Worm (Caenorhabditis elegans) whole organism, mixed stage, embryonic: ENCODE data around the gene unc-97.

ENCODE experiments used
- M03D4.4 ChIP-seq: sonication (generic microtip); optimal IDR thresholded peaks from 2 replicates; lab custom pipeline; 2017; ENCODE audit warnings: mild to moderate bottlenecking, missing genetic modification characterization, missing compliant biosample characterization
- bed-3 ChIP-seq: fragments of 200-800 bp; sonication (Bioruptor generic); optimal IDR thresholded peaks from 3 replicates; lab custom pipeline; 2018; ENCODE audit warnings: mild to moderate bottlenecking, missing genetic modification characterization, moderate library complexity, missing compliant biosample characterization
- ceh-43 ChIP-seq: fragments of 200-800 bp; sonication (Bioruptor generic); optimal IDR thresholded peaks from 2 replicates; lab custom pipeline; 2018; ENCODE audit warnings: mild to moderate bottlenecking, missing genetic modification characterization, moderate library complexity, missing compliant biosample characterization
- ceh-83 ChIP-seq: fragments of 200-800 bp; sonication (Bioruptor generic); optimal IDR thresholded peaks from 2 replicates; lab custom pipeline; 2018; ENCODE audit warnings: mild to moderate bottlenecking, missing genetic modification characterization, missing compliant biosample characterization
- ces-1 ChIP-seq: fragments of 150-350 bp; optimal IDR thresholded peaks from 2 replicates; lab custom pipeline; 2014; ENCODE audit warnings: missing biosample characterization, missing genetic modification reagents, missing genetic modification characterization
- cnd-1 ChIP-seq: fragments of 200-800 bp; sonication (Bioruptor generic); optimal IDR thresholded peaks from 2 replicates; lab custom pipeline; 2018; ENCODE audit warnings: mild to moderate bottlenecking, missing genetic modification characterization, missing compliant biosample characterization
- flh-1 ChIP-seq: fragments of 200-800 bp; sonication (Bioruptor generic); optimal IDR thresholded peaks from 2 replicates; lab custom pipeline; 2018; ENCODE audit warnings: mild to moderate bottlenecking, missing genetic modification characterization, moderate library complexity, missing compliant biosample characterization
- ham-2 ChIP-seq: fragments of 200-800 bp; sonication (Bioruptor generic); optimal IDR thresholded peaks from 2 replicates; lab custom pipeline; 2018; ENCODE audit warnings: mild to moderate bottlenecking, missing genetic modification characterization, missing compliant biosample characterization
- hlh-1 ChIP-seq: fragments of 150-350 bp; optimal IDR thresholded peaks from 2 replicates; lab custom pipeline; 2014; ENCODE audit warnings: missing biosample characterization, missing genetic modification reagents, missing genetic modification characterization
- lin-13 ChIP-seq: fragments of 150-350 bp; optimal IDR thresholded peaks from 2 replicates; lab custom pipeline; 2014; ENCODE audit warnings: missing biosample characterization, missing genetic modification characterization
- lin-32 ChIP-seq: fragments of 200-800 bp; sonication (Bioruptor generic); optimal IDR thresholded peaks from 2 replicates; lab custom pipeline; 2018; ENCODE audit warnings: mild to moderate bottlenecking, missing genetic modification characterization, missing compliant biosample characterization
- mep-1 ChIP-seq: fragments of 150-350 bp; optimal IDR thresholded peaks from 2 replicates; lab custom pipeline; 2017; ENCODE audit warnings: missing biosample characterization, missing genetic modification reagents, missing genetic modification characterization, inconsistent platforms
- mls-2 ChIP-seq: sonication (generic microtip); optimal IDR thresholded peaks from 2 replicates; lab custom pipeline; 2016; ENCODE audit warnings: mild to moderate bottlenecking, missing genetic modification characterization, moderate library complexity, missing compliant biosample characterization
- nhr-12 ChIP-seq: fragments of 150-350 bp; optimal IDR thresholded peaks from 2 replicates; lab custom pipeline; 2014; ENCODE audit warnings: missing biosample characterization, missing genetic modification characterization
- nhr-237 ChIP-seq: fragments of 150-350 bp; optimal IDR thresholded peaks from 2 replicates; lab custom pipeline; 2014; ENCODE audit warnings: missing biosample characterization, missing genetic modification characterization
- nhr-28 ChIP-seq: fragments of 150-350 bp; optimal IDR thresholded peaks from 2 replicates; lab custom pipeline; 2014; ENCODE audit warnings: missing biosample characterization, missing genetic modification characterization
- nhr-76 ChIP-seq: sonication (generic microtip); optimal IDR thresholded peaks from 2 replicates; lab custom pipeline; 2017; ENCODE audit warnings: missing biosample characterization, missing genetic modification characterization
- pha-4 ChIP-seq: fragments of 150-350 bp; optimal IDR thresholded peaks from 2 replicates; lab custom pipeline; 2018; ENCODE audit warnings: missing biosample characterization, missing genetic modification reagents, missing genetic modification characterization
- sem-2 ChIP-seq: fragments of 200-800 bp; sonication (Bioruptor generic); optimal IDR thresholded peaks from 2 replicates; lab custom pipeline; 2018; ENCODE audit warnings: mild to moderate bottlenecking, missing genetic modification characterization, missing compliant biosample characterization
- snpc-4 ChIP-seq: fragments of 150-350 bp; optimal IDR thresholded peaks from 2 replicates; lab custom pipeline; 2014; ENCODE audit warnings: missing biosample characterization, missing genetic modification characterization
- sptf-1 ChIP-seq: sonication (generic microtip); optimal IDR thresholded peaks from 2 replicates; lab custom pipeline; 2017; ENCODE audit warnings: mild to moderate bottlenecking, missing genetic modification characterization, moderate library complexity, missing compliant biosample characterization
- tbx-8 ChIP-seq: fragments of 200-800 bp; sonication (Bioruptor generic); optimal IDR thresholded peaks from 2 replicates; lab custom pipeline; 2018; ENCODE audit warnings: mild to moderate bottlenecking, missing genetic modification characterization, moderate library complexity, missing compliant biosample characterization
- unc-120 ChIP-seq: sonication (generic microtip); optimal IDR thresholded peaks from 2 replicates; lab custom pipeline; 2017; ENCODE audit warnings: missing genetic modification characterization, missing compliant biosample characterization; ENCODE audit not compliant: poor library complexity, severe bottlenecking
- unc-39 ChIP-seq: fragments of 150-350 bp; optimal IDR thresholded peaks from 2 replicates; lab custom pipeline; 2014; ENCODE audit warnings: missing biosample characterization, missing genetic modification characterization
- unc-62 ChIP-seq: fragments of 150-350 bp; optimal IDR thresholded peaks from 2 replicates; lab custom pipeline; 2014; ENCODE audit warnings: missing biosample characterization, missing genetic modification reagents, missing genetic modification characterization
- zip-8 ChIP-seq: fragments of 150-350 bp; optimal IDR thresholded peaks from 2 replicates; lab custom pipeline; 2014; ENCODE audit warnings: missing biosample characterization, missing genetic modification characterization
- ztf-11 ChIP-seq: fragments of 150-350 bp; optimal IDR thresholded peaks from 2 replicates; lab custom pipeline; 2014; ENCODE audit warnings: missing biosample characterization, missing genetic modification characterization

The unc-97 gene

ce11 chrX:5579714-5580265 is 13.1 kb upstream of the unc-97 start:
- no peak for TF ChIP-seq sem-2
- peak; percentile 75 for TF ChIP-seq ces-1 (GFP tag; lab: Kevin White, UChicago)

DNA sequence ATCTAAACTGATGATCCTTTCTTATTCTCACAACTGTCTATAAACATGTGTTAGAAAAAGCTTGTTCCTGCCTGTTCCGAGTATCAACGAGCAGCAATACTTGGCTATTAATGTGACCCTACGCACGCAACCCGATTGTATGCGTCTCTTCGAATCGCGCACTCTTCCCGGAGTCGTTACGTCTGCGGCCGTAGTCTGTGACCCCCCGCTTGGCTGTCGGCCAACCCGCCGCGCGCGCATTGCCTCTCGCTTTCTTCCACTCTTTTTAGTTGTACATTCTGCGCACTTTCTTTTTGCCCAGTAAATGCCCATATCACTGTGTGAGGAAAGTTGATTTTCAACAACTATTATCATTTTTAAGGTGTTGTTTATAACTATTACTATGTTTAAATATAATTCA is 1.1 kb upstream of the unc-97 start:
- TF ChIP-seq M03D4.4 (tag; lab: Kevin White, UChicago) (peak; percentile 27), unc-62 (GFP tag; lab: Kevin White, UChicago) (no peak), ceh-83 (GFP tag; lab: Kevin White, UChicago) (peak; percentile 39), ceh-43 (no peak), ces-1 (GFP tag; lab: Kevin White, UChicago) (peak; percentile 20), cnd-1 (tag; lab: Kevin White, UChicago) (peak; percentile 21), lin-32 (GFP tag; lab: Kevin White, UChicago) (no peak), tbx-8 (GFP tag; lab: Kevin White, UChicago) (peak; percentile 4), sptf-1 (tag; lab: Kevin White, UChicago) (no peak), unc-120 (tag; lab: Kevin White, UChicago) (peak; percentile 49), mls-2 (peak; percentile 56), mep-1 (tag; lab: Kevin White, UChicago) (peak; percentile 24), pha-4 (tag; lab: Kevin White, UChicago) (peak; percentile 33), ham-2 (GFP tag; lab: Kevin White, UChicago) (peak; percentile 95)

- no peak for TF ChIP-seq lin-32 (GFP tag; lab: Kevin White, UChicago)
- no peak for TF ChIP-seq hlh-1
Measured at ce11 chrX:5599224-5599623, 6.3 kb downstream of the unc-97 start, which contains the start of gene sulp-2. TSS of gene sulp-2 (minus strand) at chrX:5599330.

DNA sequence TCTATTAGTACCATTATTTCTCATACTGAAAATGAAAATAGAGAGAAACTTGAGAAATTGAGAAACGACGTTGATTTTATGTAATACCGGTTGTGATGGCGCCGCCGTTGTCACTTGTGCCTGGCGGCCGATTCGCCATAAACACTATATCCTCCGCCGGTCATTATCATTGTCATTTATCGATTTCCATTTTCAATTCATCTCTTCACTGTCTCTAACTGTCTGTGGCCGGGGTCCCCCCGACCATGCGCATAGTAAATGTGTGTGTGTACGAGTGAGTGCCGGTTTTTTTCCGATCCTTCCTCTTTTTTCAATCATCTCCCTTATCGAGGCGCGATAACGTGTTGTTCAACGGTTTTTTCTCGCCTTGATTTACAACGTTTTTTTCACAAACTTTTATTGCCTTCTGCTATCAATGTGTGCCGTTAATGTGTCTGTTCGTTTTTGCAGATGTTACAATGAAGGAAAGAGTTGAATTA is 10.4 kb downstream of the unc-97 start, which contains the start of gene F14D12.1:
F14D12.1 (plus strand) TSS at position 429 of the 479 bp plus-strand sequence.
- no peak for TF ChIP-seq nhr-28 (tag; lab: Kevin White, UChicago)
- no peak for TF ChIP-seq unc-120 (tag; lab: Kevin White, UChicago)

DNA sequence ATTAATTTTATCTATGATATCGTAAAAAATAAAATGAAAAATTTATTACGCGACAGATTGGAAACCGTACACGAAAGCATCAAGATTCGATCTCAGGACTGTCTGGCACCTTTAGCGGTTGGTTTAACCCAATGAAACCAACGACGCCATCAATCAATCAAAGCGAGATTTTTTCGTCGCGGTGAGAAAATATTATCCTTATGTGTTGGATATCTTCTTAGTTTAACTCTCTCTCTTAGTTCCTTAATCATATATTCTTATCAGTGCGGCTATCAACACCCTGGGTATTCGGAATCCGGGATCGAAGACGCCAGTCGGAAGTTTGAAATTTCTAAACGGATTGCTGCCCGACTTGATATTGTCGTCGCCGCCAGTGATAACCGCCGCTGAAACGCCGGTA is 12.1 kb downstream of the unc-97 start:
- TF ChIP-seq ces-1 (GFP tag; lab: Kevin White, UChicago) = no peak
- no peak for TF ChIP-seq pha-4 (tag; lab: Kevin White, UChicago)
- no peak for TF ChIP-seq ceh-83 (GFP tag; lab: Kevin White, UChicago)
- no peak for TF ChIP-seq mep-1 (tag; lab: Kevin White, UChicago)
- no peak for TF ChIP-seq ham-2 (GFP tag; lab: Kevin White, UChicago)
- TF ChIP-seq mls-2 = no peak
- TF ChIP-seq nhr-76 = no peak
- TF ChIP-seq M03D4.4 (tag; lab: Kevin White, UChicago) = no peak

DNA sequence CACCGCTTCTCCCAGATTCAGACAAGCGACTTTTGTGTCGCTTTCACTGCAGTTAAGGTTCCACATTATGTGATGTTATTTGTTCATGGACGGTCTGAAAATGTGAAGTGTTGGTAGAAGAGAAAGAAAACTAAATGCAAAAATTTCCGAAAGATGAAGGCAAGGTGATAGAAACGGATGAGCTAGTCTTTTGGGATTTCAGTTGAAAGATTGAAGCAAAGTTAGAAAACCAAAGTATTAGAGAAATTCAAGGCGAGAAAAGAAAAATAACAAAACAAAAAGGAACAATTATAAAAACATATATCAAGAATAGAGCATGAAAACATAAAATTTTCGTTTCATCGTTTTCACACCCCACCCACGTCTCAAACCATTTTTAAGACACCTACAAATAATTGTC is 18.2 kb downstream of the unc-97 start, which contains the start of gene octr-1:
octr-1 (minus strand) TSS at position 101 of the 400 bp plus-strand sequence.
- TF ChIP-seq lin-13 (tag; lab: Kevin White, UChicago) = no peak
- TF ChIP-seq unc-62 (GFP tag; lab: Kevin White, UChicago) = no peak
- TF ChIP-seq nhr-12 (tag; lab: Kevin White, UChicago) = no peak
- TF ChIP-seq ztf-11 (tag; lab: Kevin White, UChicago) = no peak
- no peak for TF ChIP-seq unc-39 (tag; lab: Kevin White, UChicago)
- TF ChIP-seq ceh-43 = no peak
- no peak for TF ChIP-seq hlh-1
- no peak for TF ChIP-seq ham-2 (GFP tag; lab: Kevin White, UChicago)
- no peak for TF ChIP-seq mls-2
- no peak for TF ChIP-seq flh-1 (GFP tag; lab: Kevin White, UChicago)

- TF ChIP-seq ceh-43 = no peak
- no peak for TF ChIP-seq bed-3 (GFP tag; lab: Kevin White, UChicago)
- TF ChIP-seq nhr-12 (tag; lab: Kevin White, UChicago) = no peak
- TF ChIP-seq nhr-76 = no peak
- TF ChIP-seq ceh-83 (GFP tag; lab: Kevin White, UChicago) = no peak
- no peak for TF ChIP-seq nhr-237 (tag; lab: Kevin White, UChicago)
- no peak for TF ChIP-seq zip-8 (tag; lab: Kevin White, UChicago)
- no peak for TF ChIP-seq ces-1 (GFP tag; lab: Kevin White, UChicago)
- no peak for TF ChIP-seq ham-2 (GFP tag; lab: Kevin White, UChicago)
- no peak for TF ChIP-seq snpc-4 (tag; lab: Kevin White, UChicago)
Measured at ce11 chrX:5616000-5616399, 23.1 kb downstream of the unc-97 start.
